Worm (Caenorhabditis elegans) whole organism, young adult: Measurements from ENCODE around the gene M02B1.3.

Experiments used
- B0035.1 ChIP-seq: sonication (generic microtip); optimal IDR thresholded peaks from 2 replicates; lab custom pipeline; 2016; ENCODE audit warnings: missing genetic modification characterization, mild to moderate bottlenecking, missing compliant biosample characterization, missing genotype, missing genetic modification reagents
- B0261.1 ChIP-seq: sonication (generic microtip); optimal IDR thresholded peaks from 2 replicates; lab custom pipeline; 2016; ENCODE audit warnings: mild to moderate bottlenecking, missing genetic modification characterization, moderate library complexity, missing compliant biosample characterization
- F57A8.1 ChIP-seq: fragments of 200-800 bp; sonication (Bioruptor generic); optimal IDR thresholded peaks from 2 replicates; lab custom pipeline; 2018; ENCODE audit warnings: mild to moderate bottlenecking, missing genetic modification characterization, moderate library complexity, missing compliant biosample characterization
- F57C9.4 ChIP-seq: sonication (generic microtip); optimal IDR thresholded peaks from 2 replicates; lab custom pipeline; 2017; ENCODE audit warnings: mild to moderate bottlenecking, missing genetic modification characterization, missing compliant biosample characterization
- T26A5.8 ChIP-seq: sonication (generic microtip); optimal IDR thresholded peaks from 2 replicates; lab custom pipeline; 2016; ENCODE audit warnings: missing genetic modification characterization, missing compliant biosample characterization
- Y53F4B.3 ChIP-seq: fragments of 200-800 bp; sonication (Bioruptor generic); IDR thresholded peaks from 2 replicates; pipeline ENCODE4 v1.3.6; 2022; ENCODE audit warnings: missing genetic modification reagents, missing genetic modification characterization, missing compliant biosample characterization
- Y79H2A.3 ChIP-seq: fragments of 200-800 bp; sonication (Bioruptor generic); conservative IDR thresholded peaks from 2 replicates; pipeline ENCODE4 v1.3.6; 2022; ENCODE audit warnings: missing genetic modification reagents, missing genetic modification characterization, missing compliant biosample characterization
- aptf-2 ChIP-seq: fragments of 200-800 bp; sonication (Bioruptor generic); conservative IDR thresholded peaks from 2 replicates; pipeline ENCODE4 v1.3.6; 2022; ENCODE audit warnings: missing genetic modification reagents, missing genetic modification characterization, missing compliant biosample characterization
- aptf-3 ChIP-seq: fragments of 200-800 bp; sonication (Bioruptor generic); IDR thresholded peaks from 2 replicates; pipeline ENCODE4 v1.3.6; 2022; ENCODE audit warnings: missing genetic modification characterization, missing compliant biosample characterization
- attf-6 ChIP-seq: fragments of 200-800 bp; sonication (Bioruptor generic); IDR thresholded peaks from 2 replicates; pipeline ENCODE4 v1.3.6; 2022; ENCODE audit warnings: missing genetic modification reagents, missing genetic modification characterization, missing compliant biosample characterization
- ceh-100 ChIP-seq: fragments of 200-800 bp; sonication (Bioruptor generic); IDR thresholded peaks from 2 replicates; pipeline ENCODE4 v1.3.6; 2022; ENCODE audit warnings: missing genetic modification reagents, missing genetic modification characterization, missing compliant biosample characterization
- chd-7 ChIP-seq: sonication (generic microtip); optimal IDR thresholded peaks from 2 replicates; lab custom pipeline; 2016; ENCODE audit warnings: mild to moderate bottlenecking, missing genetic modification characterization, moderate library complexity, missing compliant biosample characterization
- die-1 ChIP-seq: sonication (generic microtip); optimal IDR thresholded peaks from 2 replicates; lab custom pipeline; 2016; ENCODE audit warnings: missing genotype, mild to moderate bottlenecking, missing genetic modification characterization, missing compliant biosample characterization
- dox-1 ChIP-seq: fragments of 200-800 bp; sonication (Bioruptor generic); IDR thresholded peaks from 2 replicates; pipeline ENCODE4 v1.3.6; 2022; ENCODE audit warnings: missing genetic modification reagents, missing genetic modification characterization, missing compliant biosample characterization
- dpl-1 ChIP-seq: fragments of 150-350 bp; optimal IDR thresholded peaks from 2 replicates; lab custom pipeline; 2014; ENCODE audit warnings: missing biosample characterization, missing genetic modification reagents, missing genetic modification characterization
- efl-1 ChIP-seq: fragments of 150-350 bp; optimal IDR thresholded peaks from 2 replicates; lab custom pipeline; 2014; ENCODE audit warnings: missing biosample characterization, missing genetic modification reagents, missing genetic modification characterization
- egl-44 ChIP-seq: fragments of 200-800 bp; sonication (Bioruptor generic); IDR thresholded peaks from 2 replicates; pipeline ENCODE4 v1.3.6; 2022; ENCODE audit warnings: missing genetic modification reagents, missing genetic modification characterization, missing compliant biosample characterization
- egrh-3 ChIP-seq: fragments of 200-800 bp; sonication (Bioruptor generic); IDR thresholded peaks from 2 replicates; pipeline ENCODE4 v1.3.6; 2022; ENCODE audit warnings: missing genetic modification reagents, missing genetic modification characterization, missing compliant biosample characterization
- ets-4 ChIP-seq: fragments of 200-800 bp; sonication (Bioruptor generic); optimal IDR thresholded peaks from 2 replicates; lab custom pipeline; 2018; ENCODE audit warnings: mild to moderate bottlenecking, missing genetic modification characterization, missing compliant biosample characterization
- hlh-26 ChIP-seq: fragments of 200-800 bp; sonication (Bioruptor generic); conservative IDR thresholded peaks from 2 replicates; pipeline ENCODE4 v1.3.6; 2022; ENCODE audit warnings: missing genetic modification reagents, missing genetic modification characterization, missing compliant biosample characterization
- lag-1 ChIP-seq: fragments of 200-800 bp; sonication (Bioruptor generic); IDR thresholded peaks from 2 replicates; pipeline ENCODE4 v1.3.6; 2022; ENCODE audit warnings: missing genetic modification reagents, missing genetic modification characterization, missing compliant biosample characterization
- let-526 ChIP-seq: fragments of 200-800 bp; sonication (Bioruptor generic); IDR thresholded peaks from 2 replicates; pipeline ENCODE4 v1.3.6; 2022; ENCODE audit warnings: missing genetic modification reagents, missing genetic modification characterization, missing compliant biosample characterization
- lin-35 ChIP-seq, 3 experiments: fragments of 150-350 bp in 2 of 3; sonication (generic microtip) in 1 of 3; optimal IDR thresholded peaks; 2 replicates each; lab custom pipeline; 2014 to 2018; ENCODE audit warnings: missing biosample characterization in 3 of 3, missing genetic modification characterization in 3 of 3, missing genetic modification reagents in 3 of 3
- lir-1 ChIP-seq: fragments of 200-800 bp; sonication (Bioruptor generic); conservative IDR thresholded peaks from 2 replicates; pipeline ENCODE4 v1.3.6; 2022; ENCODE audit warnings: missing genetic modification reagents, missing genetic modification characterization, missing compliant biosample characterization
- lsl-1 ChIP-seq: fragments of 200-800 bp; sonication (Bioruptor generic); optimal IDR thresholded peaks from 2 replicates; lab custom pipeline; 2018; ENCODE audit warnings: mild to moderate bottlenecking, missing genetic modification characterization, moderate library complexity, missing compliant biosample characterization
- madf-3 ChIP-seq: fragments of 200-800 bp; sonication (Bioruptor generic); IDR thresholded peaks from 2 replicates; pipeline ENCODE4 v1.3.6; 2022; ENCODE audit warnings: missing genetic modification reagents, missing genetic modification characterization, missing compliant biosample characterization
- madf-8 ChIP-seq: fragments of 200-800 bp; sonication (Bioruptor generic); conservative IDR thresholded peaks from 2 replicates; pipeline ENCODE4 v1.3.6; 2022; ENCODE audit warnings: missing genetic modification reagents, missing genetic modification characterization, missing compliant biosample characterization
- nfya-2 ChIP-seq: fragments of 200-800 bp; sonication (Bioruptor generic); IDR thresholded peaks from 2 replicates; pipeline ENCODE4 v1.3.6; 2022; ENCODE audit warnings: missing genetic modification reagents, missing genetic modification characterization, missing compliant biosample characterization
- nhr-27 ChIP-seq: fragments of 200-800 bp; sonication (Bioruptor generic); optimal IDR thresholded peaks from 2 replicates; lab custom pipeline; 2018; ENCODE audit warnings: mild to moderate bottlenecking, missing genetic modification characterization, moderate library complexity, missing compliant biosample characterization
- nhr-80 ChIP-seq: sonication (generic microtip); optimal IDR thresholded peaks from 2 replicates; lab custom pipeline; 2016; ENCODE audit warnings: missing genetic modification characterization, missing compliant biosample characterization
- nhr-90 ChIP-seq: sonication (generic microtip); optimal IDR thresholded peaks from 2 replicates; lab custom pipeline; 2016; ENCODE audit warnings: missing genotype, mild to moderate bottlenecking, missing genetic modification characterization, missing compliant biosample characterization
- snpc-1.3 ChIP-seq: sonication (generic microtip); optimal IDR thresholded peaks from 2 replicates; lab custom pipeline; 2017; ENCODE audit warnings: missing genetic modification characterization, mild to moderate bottlenecking, missing compliant biosample characterization, antibody characterized with exemption, moderate library complexity, missing genotype, missing genetic modification reagents; ENCODE audit not compliant: insufficient read depth
- snpc-3.4 ChIP-seq: sonication (generic microtip); optimal IDR thresholded peaks from 2 replicates; lab custom pipeline; 2017; ENCODE audit warnings: missing genetic modification characterization, mild to moderate bottlenecking, missing compliant biosample characterization, antibody characterized with exemption, moderate library complexity, missing genotype, missing genetic modification reagents
- tlf-1 ChIP-seq: fragments of 200-800 bp; sonication (Bioruptor generic); optimal IDR thresholded peaks from 2 replicates; lab custom pipeline; 2018; ENCODE audit warnings: mild to moderate bottlenecking, missing genetic modification characterization, missing compliant biosample characterization
- unc-130 ChIP-seq: sonication (generic microtip); optimal IDR thresholded peaks from 2 replicates; lab custom pipeline; 2016; ENCODE audit warnings: missing genetic modification reagents, missing genetic modification characterization, missing compliant biosample characterization
- xnd-1 ChIP-seq: sonication (generic microtip); optimal IDR thresholded peaks from 2 replicates; lab custom pipeline; 2016; ENCODE audit warnings: missing genotype, missing genetic modification reagents, missing genetic modification characterization, missing compliant biosample characterization
- zfh-2 ChIP-seq: fragments of 200-800 bp; sonication (Bioruptor generic); conservative IDR thresholded peaks from 2 replicates; pipeline ENCODE4 v1.3.6; 2022; ENCODE audit warnings: missing genetic modification reagents, missing genetic modification characterization, missing compliant biosample characterization
- ztf-3 ChIP-seq: fragments of 200-800 bp; sonication (Bioruptor generic); optimal IDR thresholded peaks from 2 replicates; lab custom pipeline; 2018; ENCODE audit warnings: mild to moderate bottlenecking, missing genetic modification characterization, missing compliant biosample characterization

The M02B1.3 gene

DNA sequence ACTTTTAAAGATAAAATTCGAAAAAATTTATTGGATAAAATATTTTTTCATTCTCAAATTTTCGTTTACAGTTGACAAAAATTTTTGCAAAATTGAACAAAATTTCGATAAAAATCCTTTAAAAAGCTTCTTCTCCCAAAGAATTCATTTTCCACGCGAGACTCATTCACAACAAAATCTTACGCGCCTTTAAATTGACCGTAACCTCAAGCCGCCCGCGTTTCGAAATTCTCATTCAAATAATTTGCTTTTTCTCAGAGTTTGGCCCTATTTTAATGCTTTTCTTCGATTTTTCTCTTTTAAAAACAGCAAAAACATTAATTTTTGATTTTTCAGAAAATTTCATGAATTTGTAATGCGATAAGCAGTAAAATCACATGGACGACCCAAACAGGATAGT lies 30.7 kb upstream of the M02B1.3 start, which contains the start of gene F07C6.4 (continued):
- TF ChIP-seq unc-130 (GFP tag; lab: Kevin White, UChicago) (no peak), ztf-3 (GFP tag; lab: Kevin White, UChicago) (no peak), egrh-3 (GFP tag; lab: Robert Waterston, UW) (no peak), lsl-1 (GFP tag; lab: Kevin White, UChicago) (peak; percentile 88), ceh-100 (GFP tag; lab: Robert Waterston, UW) (no peak), aptf-2 (GFP tag; lab: Robert Waterston, UW) (no peak), xnd-1 (tag; lab: Kevin White, UChicago) (peak; percentile 85), nfya-2 (GFP tag; lab: Robert Waterston, UW) (no peak), madf-8 (peak; percentile 52), dox-1 (GFP tag; lab: Robert Waterston, UW) (peak; percentile 34; the same call in 1 of the 2 replicates), let-526 (GFP tag; lab: Robert Waterston, UW) (no peak), nhr-90 (tag; lab: Kevin White, UChicago) (no peak), T26A5.8 (tag; lab: Kevin White, UChicago) (no peak), tlf-1 (GFP tag; lab: Kevin White, UChicago) (no peak), snpc-1.3 (tag; lab: Kevin White, UChicago) (peak; percentile 35), snpc-3.4 (tag; lab: Kevin White, UChicago) (peak; percentile 5)

DNA sequence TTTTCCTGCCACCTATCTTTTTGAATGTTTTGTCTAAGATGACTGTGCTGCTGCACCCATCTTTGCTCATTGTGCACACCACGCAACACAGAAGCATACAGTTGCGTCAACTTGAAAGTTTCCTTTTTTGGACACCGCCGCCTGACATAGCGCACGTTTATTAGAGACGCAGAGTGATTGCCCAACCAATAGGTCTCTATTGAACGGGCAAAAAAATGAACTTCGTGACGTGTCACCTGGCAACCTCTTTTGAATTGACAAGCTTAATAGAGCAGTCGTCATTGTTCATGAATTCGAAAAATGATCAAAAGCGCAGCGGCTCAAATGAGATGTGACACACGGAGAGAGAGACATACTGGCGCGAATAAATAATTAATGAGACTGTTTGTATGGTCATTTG lies 24.8 kb upstream of the M02B1.3 start:
- no peak for TF ChIP-seq aptf-3 (GFP tag; lab: Robert Waterston, UW)
- TF ChIP-seq, all 124 proteins: peak for 0

DNA sequence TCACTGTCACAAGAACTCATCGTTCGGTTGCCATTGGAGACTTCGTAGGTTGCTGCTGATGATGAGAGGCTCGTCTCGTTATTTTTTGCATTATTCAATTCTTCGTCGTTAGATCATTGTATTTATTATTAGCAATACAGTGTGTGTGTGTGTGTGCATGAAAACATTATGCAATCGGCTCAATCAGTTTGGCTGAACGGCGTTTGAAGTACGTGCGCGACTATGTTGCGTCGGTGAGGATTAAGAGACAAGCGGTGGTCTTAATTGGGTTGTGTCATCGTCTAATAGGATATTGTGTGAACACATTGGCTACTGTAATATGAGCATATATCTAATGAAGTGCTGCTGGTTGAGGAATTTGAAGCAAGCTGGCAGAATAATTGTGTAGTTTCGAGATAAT lies 22.5 kb upstream of the M02B1.3 start:
- TF ChIP-seq Y53F4B.3 (GFP tag; lab: Robert Waterston, UW) = no peak
- TF ChIP-seq chd-7 (tag; lab: Kevin White, UChicago) = no peak
- no peak for TF ChIP-seq B0261.1 (tag; lab: Kevin White, UChicago)
- no peak for TF ChIP-seq ztf-3 (GFP tag; lab: Kevin White, UChicago)
- no peak for TF ChIP-seq madf-3 (GFP tag; lab: Robert Waterston, UW)
- TF ChIP-seq, all 124 proteins: peak for 0

DNA sequence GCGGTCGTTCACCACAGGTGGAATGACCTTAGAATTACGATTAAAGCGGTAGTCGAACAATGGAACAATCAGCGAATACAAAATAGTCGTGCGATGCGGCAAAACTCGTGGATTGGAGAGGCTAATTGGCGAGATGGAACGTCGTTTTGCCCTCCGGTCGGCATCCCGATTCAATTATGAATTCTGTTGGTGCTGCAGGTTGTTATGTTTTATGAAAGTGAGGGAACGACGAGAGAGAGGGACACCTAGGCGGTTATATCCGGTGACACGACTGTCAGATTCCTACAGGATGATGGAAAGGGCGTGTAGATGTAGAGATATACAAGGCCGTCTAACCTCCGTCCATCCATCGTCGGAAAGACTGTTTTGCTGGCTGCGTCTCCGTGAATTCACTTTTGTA lies 19.7 kb upstream of the M02B1.3 start:
- peak; percentile 53 for TF ChIP-seq zfh-2 (GFP tag; lab: Robert Waterston, UW)
- no peak for TF ChIP-seq attf-6

DNA sequence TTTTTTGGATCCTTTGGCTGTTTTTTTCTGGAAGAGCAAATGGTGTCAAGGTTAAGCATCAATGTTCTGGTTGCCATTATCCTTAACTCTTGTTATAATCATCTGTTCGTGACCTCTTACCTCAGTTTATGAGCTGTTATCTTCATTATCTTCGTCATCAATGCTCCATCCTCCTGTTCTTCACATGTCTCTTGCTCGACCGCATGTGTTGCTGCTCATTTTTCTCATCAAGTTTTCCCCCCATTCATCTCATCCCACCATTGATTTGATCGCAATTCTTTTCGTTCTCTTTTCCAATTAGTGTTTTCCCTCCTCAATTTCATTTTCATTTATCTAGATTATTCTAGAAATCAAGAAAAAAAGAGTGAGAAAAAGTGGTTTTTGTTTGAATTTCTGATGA lies 18.8 kb upstream of the M02B1.3 start:
- TF ChIP-seq lag-1 (GFP tag; lab: Robert Waterston, UW) = no peak
- TF ChIP-seq die-1 (tag; lab: Kevin White, UChicago) = no peak
- TF ChIP-seq lir-1 = no peak
- no peak for TF ChIP-seq F57C9.4 (tag; lab: Kevin White, UChicago)
- no peak for TF ChIP-seq hlh-26 (GFP tag; lab: Robert Waterston, UW)
- no peak for TF ChIP-seq B0035.1
- TF ChIP-seq madf-3 (GFP tag; lab: Robert Waterston, UW) = no peak
- TF ChIP-seq, all 124 proteins: peak for 0

DNA sequence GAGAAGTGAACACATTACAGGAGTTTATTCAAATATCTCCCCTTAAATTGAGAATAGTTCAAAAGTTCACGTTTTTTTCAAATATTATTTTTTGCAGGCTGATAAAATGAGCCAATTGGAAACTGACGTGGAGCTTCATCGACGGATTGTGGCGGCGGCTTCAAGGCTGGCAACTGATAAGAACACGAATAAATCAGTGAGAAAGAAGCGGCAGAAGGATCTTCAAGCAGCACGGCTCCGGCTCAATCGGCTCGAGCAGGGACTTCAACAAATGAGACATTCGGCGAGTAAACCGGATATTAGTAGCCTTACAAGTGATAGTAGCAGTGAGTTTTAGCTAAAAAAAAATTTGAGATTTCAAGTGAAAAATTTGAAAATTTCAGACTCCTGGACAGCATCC lies 11.0 kb upstream of the M02B1.3 start, which contains the start of gene M02B1.4:
M02B1.4 (minus strand) TSS at position 9 of the 400 bp plus-strand sequence.
- no peak for TF ChIP-seq B0035.1
- no peak for TF ChIP-seq egl-44
- TF ChIP-seq Y79H2A.3 (GFP tag; lab: Robert Waterston, UW) = no peak
- TF ChIP-seq nhr-80 (tag; lab: Kevin White, UChicago) = no peak
- no peak for TF ChIP-seq lin-35 (GFP tag; optimal IDR thresholded peaks at IDR 0.05; lab: Kevin White, UChicago)
- TF ChIP-seq ets-4 (GFP tag; lab: Kevin White, UChicago) = no peak
- TF ChIP-seq aptf-2 (GFP tag; lab: Robert Waterston, UW) = no peak
- TF ChIP-seq F57A8.1 = no peak
- TF ChIP-seq efl-1 (GFP tag; lab: Kevin White, UChicago) = no peak
- TF ChIP-seq dpl-1 (GFP tag; lab: Kevin White, UChicago) = no peak
- no peak for TF ChIP-seq nhr-27 (tag; lab: Kevin White, UChicago)
